Fruit fly (Drosophila melanogaster): Measurements from ENCODE around the gene CG3308.

CG3308 gene

dm6 chr3R:21223453-21224057 lies 50.1 kb downstream of the CG3308 start, which contains the start of the genes CG3337 and Nelf-A (continued):
- TF ChIP-seq btn (GFP tag; optimal IDR thresholded peaks at IDR 0.05) (peak; percentile 46), H15 (GFP tag; IDR thresholded peaks at IDR 0.05) (peak; percentile 46; the same call in 1 of the 3 replicates), mirr (GFP tag; optimal IDR thresholded peaks at IDR 0.05) (peak; percentile 81), lola (GFP tag; optimal IDR thresholded peaks at IDR 0.05) (no peak), CG2202 (tag; optimal IDR thresholded peaks at IDR 0.05) (no peak), CG4328 (GFP tag; optimal IDR thresholded peaks at IDR 0.05) (no peak), CG9437 (GFP tag; optimal IDR thresholded peaks at IDR 0.05) (peak; percentile 0), chinmo (GFP tag; IDR thresholded peaks at IDR 0.05; ENCODE audit: partially characterized antibody) (peak; percentile 91; the same call in 3 of the 4 replicates), CG9797 (GFP tag; optimal IDR thresholded peaks at IDR 0.05) (peak; percentile 58), CG5245 (GFP tag; optimal IDR thresholded peaks at IDR 0.05) (peak; percentile 55), crp (GFP tag; optimal IDR thresholded peaks at IDR 0.05) (peak in 1 of 2 experiments; percentile 53), fd102C (GFP tag; optimal IDR thresholded peaks at IDR 0.05) (no peak), Drgx (GFP tag; IDR thresholded peaks at IDR 0.05) (peak; percentile 22; the same call in 1 of the 2 replicates), Usf (GFP tag; optimal IDR thresholded peaks at IDR 0.05) (peak; percentile 21), CG30403 (GFP tag; optimal IDR thresholded peaks at IDR 0.05) (peak; percentile 62), lmd (GFP tag; IDR thresholded peaks at IDR 0.05) (peak; percentile 72; the same call in 1 of the 2 replicates), Kr (GFP tag; optimal IDR thresholded peaks at IDR 0.05) (no peak), sens-2 (GFP tag; IDR thresholded peaks at IDR 0.05) (no peak), crc (GFP tag; optimal IDR thresholded peaks at IDR 0.05) (peak; percentile 41), C15 (GFP tag; IDR thresholded peaks at IDR 0.05) (no peak), croc (GFP tag; conservative IDR thresholded peaks at IDR 0.05) (no peak; the same call in 2 of the 3 replicates), CG17359 (tag; optimal IDR thresholded peaks at IDR 0.05) (peak; percentile 54), pb (GFP tag; optimal IDR thresholded peaks at IDR 0.05) (peak; percentile 66), al (GFP tag; IDR thresholded peaks at IDR 0.05) (peak; percentile 55), Pdp1 (GFP tag; optimal IDR thresholded peaks at IDR 0.05) (peak; percentile 69 to 71), ac (GFP tag; optimal IDR thresholded peaks at IDR 0.05) (no peak), CG32767 (GFP tag; IDR thresholded peaks at IDR 0.05) (peak; percentile 22; the same call in 1 of the 2 replicates), CG4854 (GFP tag; optimal IDR thresholded peaks at IDR 0.05) (peak; percentile 48), repo (GFP tag; optimal IDR thresholded peaks at IDR 0.05) (peak; percentile 72), pita (GFP tag; optimal IDR thresholded peaks at IDR 0.05) (no peak), Mes4 (GFP tag; optimal IDR thresholded peaks at IDR 0.05) (peak; percentile 67), Lim3 (GFP tag; IDR thresholded peaks at IDR 0.05) (no peak), CG10543 (GFP tag; optimal IDR thresholded peaks at IDR 0.05) (peak; percentile 79), CG12104 (GFP tag; optimal IDR thresholded peaks at IDR 0.05) (no peak), slp2 (GFP tag; optimal IDR thresholded peaks at IDR 0.05) (peak; percentile 26), luna (GFP tag; optimal IDR thresholded peaks at IDR 0.05) (peak; percentile 63), ro (GFP tag; IDR thresholded peaks at IDR 0.05) (no peak), wek (GFP tag; optimal IDR thresholded peaks at IDR 0.05) (no peak), gro (GFP tag; optimal IDR thresholded peaks at IDR 0.05) (peak; percentile 89), CG4617 (GFP tag; optimal IDR thresholded peaks at IDR 0.05; ENCODE audit: borderline replicate concordance) (peak; percentile 98), Sin3A (optimal IDR thresholded peaks at IDR 0.05) (peak; percentile 66), wdn (GFP tag; IDR thresholded peaks at IDR 0.05) (no peak), NFAT (GFP tag; IDR thresholded peaks at IDR 0.05) (peak; percentile 89), lab (GFP tag; optimal IDR thresholded peaks at IDR 0.05) (no peak), twi (tag; optimal IDR thresholded peaks at IDR 0.05) (peak; percentile 36), Hr39 (optimal IDR thresholded peaks at IDR 0.05) (no peak), CG1832 (GFP tag; optimal IDR thresholded peaks at IDR 0.05) (no peak), trem (tag; optimal IDR thresholded peaks at IDR 0.05) (peak; percentile 75), Nf-YA (GFP tag; IDR thresholded peaks at IDR 0.05) (no peak), CG33213 (GFP tag; optimal IDR thresholded peaks at IDR 0.05) (peak; percentile 85), CG8388 (GFP tag; optimal IDR thresholded peaks at IDR 0.05) (no peak)
